Worm (Caenorhabditis elegans) whole organism, early embryonic: ENCODE data around the gene str-66.

Source experiments
- ama-1 ChIP-seq: fragments of 150-350 bp; optimal IDR thresholded peaks from 2 replicates; lab custom pipeline; 2014
- ets-7 ChIP-seq: sonication (generic microtip); optimal IDR thresholded peaks from 2 replicates; lab custom pipeline; 2016; ENCODE audit warnings: missing genotype, missing genetic modification characterization, missing compliant biosample characterization
- flt-1 ChIP-seq: fragments of 200-800 bp; sonication (Bioruptor generic); IDR thresholded peaks from 2 replicates; pipeline ENCODE4 v1.3.6; 2022; ENCODE audit warnings: missing genetic modification characterization, missing compliant biosample characterization
- hmbx-1 ChIP-seq: sonication (generic microtip); optimal IDR thresholded peaks from 2 replicates; lab custom pipeline; 2016; ENCODE audit warnings: mild to moderate bottlenecking, missing genetic modification characterization, missing compliant biosample characterization
- hmg-4 ChIP-seq: fragments of 200-800 bp; sonication (Bioruptor generic); optimal IDR thresholded peaks from 2 replicates; lab custom pipeline; 2018; ENCODE audit warnings: mild to moderate bottlenecking, missing genetic modification characterization, missing compliant biosample characterization
- hnd-1 ChIP-seq: sonication (generic microtip); optimal IDR thresholded peaks from 2 replicates; lab custom pipeline; 2016; ENCODE audit warnings: missing genetic modification characterization, missing compliant biosample characterization
- sea-1 ChIP-seq: fragments of 200-800 bp; sonication (Bioruptor generic); conservative IDR thresholded peaks from 2 replicates; pipeline ENCODE4 v1.3.6; 2022; ENCODE audit warnings: missing genetic modification characterization, missing compliant biosample characterization
- tbx-37 ChIP-seq: fragments of 200-800 bp; sonication (Bioruptor generic); conservative IDR thresholded peaks from 2 replicates; pipeline ENCODE4 v1.3.6; 2022; ENCODE audit warnings: missing genetic modification reagents, missing genetic modification characterization, missing compliant biosample characterization

ce11 chrV:3104134-3104533 lies at the start of gene str-66:
- TF ChIP-seq ama-1 (lab: Kevin White, UChicago) (no peak), hmg-4 (no peak), flt-1 (GFP tag; lab: Robert Waterston, UW) (no peak), hnd-1 (tag; lab: Kevin White, UChicago) (no peak), sea-1 (no peak), tbx-37 (GFP tag; lab: Robert Waterston, UW) (no peak), ets-7 (tag; lab: Kevin White, UChicago) (no peak), hmbx-1 (tag; lab: Kevin White, UChicago) (no peak)
